Worm (Caenorhabditis elegans): ENCODE data around the gene F21C10.13.
"Not testable (repeated sequence)": the region's sequence is repeated elsewhere in the genome, so short reads cannot be mapped to it uniquely, and the experiment has no call there.

- TF ChIP-seq lin-35 (GFP tag; optimal IDR thresholded peaks at IDR 0.05); fkh-10 (GFP tag; optimal IDR thresholded peaks at IDR 0.05); dpl-1 (GFP tag; optimal IDR thresholded peaks at IDR 0.05); tbx-2 (tag; optimal IDR thresholded peaks at IDR 0.05); nhr-11 (tag; optimal IDR thresholded peaks at IDR 0.05); aha-1 (tag; optimal IDR thresholded peaks at IDR 0.05); nhr-47 (tag; optimal IDR thresholded peaks at IDR 0.05); ama-1 (optimal IDR thresholded peaks at IDR 0.05); lin-14 (GFP tag; optimal IDR thresholded peaks at IDR 0.05); unc-130 (tag; optimal IDR thresholded peaks at IDR 0.05); elt-2 (tag; optimal IDR thresholded peaks at IDR 0.05); aly-2 (tag; optimal IDR thresholded peaks at IDR 0.05): not testable (repeated sequence)
Observed at ce11 chrV:9090824-9091798, 31.0 kb upstream of the F21C10.13 start.
